Worm (Caenorhabditis elegans): Measurements from ENCODE around the gene idpp-13.

DNA sequence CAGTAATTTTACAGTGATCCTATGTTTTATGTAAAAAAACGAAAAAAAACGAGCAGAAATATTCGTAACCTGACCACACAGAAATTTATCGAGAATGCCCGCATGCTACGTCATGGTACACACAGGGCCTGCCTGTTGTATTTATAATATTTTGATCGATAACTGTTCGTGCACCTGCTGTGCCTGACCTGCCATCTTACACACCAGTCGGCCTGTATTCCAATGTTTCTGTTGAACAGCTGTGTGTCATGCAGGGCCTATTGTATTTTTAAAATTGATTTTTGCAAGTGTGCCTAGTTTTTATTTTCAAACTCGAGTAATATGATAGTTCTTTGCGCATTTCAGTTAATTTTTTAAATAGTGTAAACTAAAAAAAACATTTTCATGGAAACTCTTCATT lies 49.5 kb upstream of the idpp-13 start:
- TF ChIP-seq nhr-12 (tag; optimal IDR thresholded peaks at IDR 0.05) = no peak
- no peak for TF ChIP-seq nhr-237 (tag; optimal IDR thresholded peaks at IDR 0.05)
- TF ChIP-seq pha-4 (tag; optimal IDR thresholded peaks at IDR 0.05) = no peak
